Worm (Caenorhabditis elegans): ENCODE results near the gene arx-4.

arx-4 gene

DNA sequence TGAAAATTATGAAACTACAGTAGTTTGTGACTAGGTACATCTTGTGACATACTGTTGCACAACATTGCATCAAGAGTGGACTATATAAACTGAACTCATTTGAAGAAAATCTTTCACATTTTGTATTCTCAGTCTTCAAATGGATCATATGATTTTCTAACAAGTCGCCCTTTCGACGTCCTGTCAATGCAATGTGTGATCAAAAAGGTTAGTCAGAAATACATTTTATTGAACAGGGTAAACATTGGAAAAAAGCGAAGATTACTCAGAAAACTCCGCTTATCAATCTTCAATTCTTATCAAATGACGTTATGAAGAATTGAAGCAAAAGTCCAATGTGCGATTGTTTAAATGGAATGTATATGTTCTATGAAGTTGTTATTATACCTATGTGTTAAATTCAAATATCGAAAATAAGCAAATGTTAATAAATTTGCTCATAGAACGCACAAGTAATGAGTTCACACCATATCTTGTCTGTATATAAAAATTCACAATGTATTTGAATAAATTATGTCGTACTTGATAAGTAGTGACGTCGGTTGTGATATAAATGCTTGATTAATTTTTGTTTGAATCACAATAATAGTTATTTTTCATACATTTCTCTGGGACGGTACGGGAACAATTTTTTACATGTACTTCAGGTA is 29.1 kb upstream of the arx-4 start, which contains the start of gene zip-2 (continued):
- no peak for TF ChIP-seq nhr-19 (GFP tag; conservative IDR thresholded peaks at IDR 0.05)
- no peak for TF ChIP-seq ztf-11 (tag; optimal IDR thresholded peaks at IDR 0.05)
- no peak for TF ChIP-seq nhr-76 (tag; optimal IDR thresholded peaks at IDR 0.05)
- TF ChIP-seq zip-4 (GFP tag; optimal IDR thresholded peaks at IDR 0.05), result no peak
- TF ChIP-seq ama-1 (optimal IDR thresholded peaks at IDR 0.05), result no peak
- no peak for TF ChIP-seq ces-1 (GFP tag; optimal IDR thresholded peaks at IDR 0.05)
- no peak for TF ChIP-seq nhr-237 (tag; optimal IDR thresholded peaks at IDR 0.05)
- TF ChIP-seq nhr-84 (tag; optimal IDR thresholded peaks at IDR 0.05), result no peak
- TF ChIP-seq fkh-8 (tag; optimal IDR thresholded peaks at IDR 0.05), result peak; percentile 65
- TF ChIP-seq ceh-82 (tag; optimal IDR thresholded peaks at IDR 0.05), result no peak
- TF ChIP-seq dsc-1 (tag; optimal IDR thresholded peaks at IDR 0.05), result no peak
- TF ChIP-seq ceh-88 (GFP tag; IDR thresholded peaks at IDR 0.05), result no peak
- no peak for TF ChIP-seq ztf-4 (tag; optimal IDR thresholded peaks at IDR 0.05)
- TF ChIP-seq nhr-85 (tag), result no peak
- TF ChIP-seq alr-1 (tag; optimal IDR thresholded peaks at IDR 0.05; ENCODE audit: borderline replicate concordance), result peak; percentile 99
- no peak for TF ChIP-seq lin-39 (tag; optimal IDR thresholded peaks at IDR 0.05)
- TF ChIP-seq ceh-8 (GFP tag; optimal IDR thresholded peaks at IDR 0.05), result no peak
- no peak for TF ChIP-seq nhr-77 (tag; optimal IDR thresholded peaks at IDR 0.05)
- no peak for TF ChIP-seq nhr-28 (tag; optimal IDR thresholded peaks at IDR 0.05)
- TF ChIP-seq unc-86 (tag; optimal IDR thresholded peaks at IDR 0.05), result no peak
- no peak for TF ChIP-seq fkh-4 (tag; optimal IDR thresholded peaks at IDR 0.05; ENCODE audit: borderline replicate concordance)
- TF ChIP-seq lin-35 (GFP tag; optimal IDR thresholded peaks at IDR 0.05), result peak in 1 of 2 experiments; percentile 48
- TF ChIP-seq F16B12.6 (tag; optimal IDR thresholded peaks at IDR 0.05), result no peak
- TF ChIP-seq lin-13 (GFP tag; optimal IDR thresholded peaks at IDR 0.05), result no peak
- no peak for TF ChIP-seq ets-5 (GFP tag; IDR thresholded peaks at IDR 0.05)
- TF ChIP-seq C04F5.9 (tag; optimal IDR thresholded peaks at IDR 0.05), result no peak
- peak in 1 of 2 experiments; percentile 19 for TF ChIP-seq mdl-1 (tag; optimal IDR thresholded peaks at IDR 0.05)
- peak; percentile 5 for TF ChIP-seq nhr-47 (tag; optimal IDR thresholded peaks at IDR 0.05)
- no peak for TF ChIP-seq ceh-63 (GFP tag; optimal IDR thresholded peaks at IDR 0.05)
- TF ChIP-seq sptf-1 (tag; optimal IDR thresholded peaks at IDR 0.05), result no peak
- no peak for TF ChIP-seq egl-27 (tag; optimal IDR thresholded peaks at IDR 0.05)
- no peak for TF ChIP-seq skn-1 (tag; optimal IDR thresholded peaks at IDR 0.05)
- no peak for TF ChIP-seq ceh-90 (tag; optimal IDR thresholded peaks at IDR 0.05)
- TF ChIP-seq grh-1 (GFP tag; IDR thresholded peaks at IDR 0.05), result no peak
- peak; percentile 52 for TF ChIP-seq nhr-71 (tag; optimal IDR thresholded peaks at IDR 0.05)
- TF ChIP-seq C16A3.4 (tag; optimal IDR thresholded peaks at IDR 0.05), result peak; percentile 19
- no peak for TF ChIP-seq vab-15 (tag; optimal IDR thresholded peaks at IDR 0.05)
- no peak for TF ChIP-seq snpc-4 (tag; optimal IDR thresholded peaks at IDR 0.05)
- no peak for TF ChIP-seq nhr-12 (tag; optimal IDR thresholded peaks at IDR 0.05)

- TF ChIP-seq ceh-8 (GFP tag; optimal IDR thresholded peaks at IDR 0.05), result peak; percentile 32
- peak; percentile 56 for TF ChIP-seq hpl-2 (GFP tag; optimal IDR thresholded peaks at IDR 0.05)
- TF ChIP-seq nhr-28 (tag; optimal IDR thresholded peaks at IDR 0.05), result no peak
- TF ChIP-seq ztf-4 (tag; optimal IDR thresholded peaks at IDR 0.05), result peak; percentile 37
- peak; percentile 81 for TF ChIP-seq fkh-10 (GFP tag; optimal IDR thresholded peaks at IDR 0.05)
- peak; percentile 83 for TF ChIP-seq nhr-19 (GFP tag; conservative IDR thresholded peaks at IDR 0.05)
- TF ChIP-seq C34B4.2 (tag; optimal IDR thresholded peaks at IDR 0.05), result no peak
- peak; percentile 80 for TF ChIP-seq unc-130 (tag; optimal IDR thresholded peaks at IDR 0.05)
- no peak for TF ChIP-seq ces-1 (GFP tag; optimal IDR thresholded peaks at IDR 0.05)
- no peak for TF ChIP-seq grh-1 (GFP tag; IDR thresholded peaks at IDR 0.05)
- TF ChIP-seq sup-37 (GFP tag; optimal IDR thresholded peaks at IDR 0.05), result peak; percentile 45
- no peak for TF ChIP-seq fkh-4 (tag; optimal IDR thresholded peaks at IDR 0.05; ENCODE audit: borderline replicate concordance)
- peak in 1 of 2 experiments; percentile 97 for TF ChIP-seq mdl-1 (tag; optimal IDR thresholded peaks at IDR 0.05)
- TF ChIP-seq ceh-88 (GFP tag; IDR thresholded peaks at IDR 0.05), result peak; percentile 45; the same call in 1 of the 2 replicates
- TF ChIP-seq fkh-8 (tag; optimal IDR thresholded peaks at IDR 0.05), result peak; percentile 94
- TF ChIP-seq unc-62 (GFP tag; optimal IDR thresholded peaks at IDR 0.05), result no peak
- no peak for TF ChIP-seq ets-5 (GFP tag; IDR thresholded peaks at IDR 0.05)
- no peak for TF ChIP-seq ceh-63 (GFP tag; optimal IDR thresholded peaks at IDR 0.05)
- peak; percentile 80 for TF ChIP-seq ama-1 (optimal IDR thresholded peaks at IDR 0.05)
- peak; percentile 94 for TF ChIP-seq C16A3.4 (tag; optimal IDR thresholded peaks at IDR 0.05)
- TF ChIP-seq nhr-77 (tag; optimal IDR thresholded peaks at IDR 0.05), result peak; percentile 95
- TF ChIP-seq hlh-4 (tag; optimal IDR thresholded peaks at IDR 0.05), result no peak
- TF ChIP-seq nhr-237 (tag; optimal IDR thresholded peaks at IDR 0.05), result peak; percentile 90
- TF ChIP-seq pqm-1 (tag; optimal IDR thresholded peaks at IDR 0.05), result peak; percentile 84
- TF ChIP-seq jun-1 (tag; optimal IDR thresholded peaks at IDR 0.05), result peak; percentile 95
- TF ChIP-seq unc-98 (GFP tag; IDR thresholded peaks at IDR 0.05), result no peak; the same call in 1 of the 2 replicates
Observed at ce11 chrIII:833711-834442, 28.2 kb upstream of the arx-4 start.
